Worm (Caenorhabditis elegans) whole organism, L3 larva: Measurements from ENCODE around the gene nop-1.
A peak's percentile ranks its signal among the peaks of the same experiment; 100 is the strongest.

Experiments
- ZK546.5 ChIP-seq: sonication (generic microtip); optimal IDR thresholded peaks from 2 replicates; lab custom pipeline; 2017; ENCODE audit warnings: missing biosample characterization, missing genetic modification characterization
- aly-2 ChIP-seq: fragments of 150-350 bp; optimal IDR thresholded peaks from 2 replicates; lab custom pipeline; 2014; ENCODE audit warnings: missing biosample characterization, missing genetic modification characterization
- ama-1 ChIP-seq: fragments of 150-350 bp; optimal IDR thresholded peaks from 2 replicates; lab custom pipeline; 2018
- ceh-28 ChIP-seq: fragments of 150-350 bp; optimal IDR thresholded peaks from 2 replicates; lab custom pipeline; 2014; ENCODE audit warnings: missing biosample characterization, missing genetic modification reagents, missing genetic modification characterization
- ceh-82 ChIP-seq: fragments of 150-350 bp; optimal IDR thresholded peaks from 2 replicates; lab custom pipeline; 2014; ENCODE audit warnings: missing biosample characterization, missing genetic modification characterization
- ceh-9 ChIP-seq: sonication (generic microtip); optimal IDR thresholded peaks from 2 replicates; lab custom pipeline; 2018; ENCODE audit warnings: missing biosample characterization, missing genetic modification characterization
- daf-12 ChIP-seq: fragments of 150-350 bp; optimal IDR thresholded peaks from 2 replicates; lab custom pipeline; 2014; ENCODE audit warnings: missing biosample characterization, missing genetic modification reagents, missing genetic modification characterization
- egl-5 ChIP-seq: fragments of 150-350 bp; optimal IDR thresholded peaks from 2 replicates; lab custom pipeline; 2017; ENCODE audit warnings: missing biosample characterization, missing genetic modification reagents, missing genetic modification characterization, inconsistent platforms
- elt-2 ChIP-seq: sonication (generic microtip); optimal IDR thresholded peaks from 2 replicates; lab custom pipeline; 2016; ENCODE audit warnings: missing genetic modification reagents, mild to moderate bottlenecking, missing genetic modification characterization, missing compliant biosample characterization
- elt-3 ChIP-seq, 3 experiments: fragments of 150-350 bp in 1 of 3; sonication (generic microtip) in 2 of 3; optimal IDR thresholded peaks; 2 replicates in 2 of 3; 4 replicates in 1 of 3; lab custom pipeline; 2014 to 2017; ENCODE audit warnings: missing biosample characterization in 3 of 3, missing genetic modification characterization in 3 of 3
- fkh-10 ChIP-seq: sonication (generic microtip); optimal IDR thresholded peaks from 2 replicates; lab custom pipeline; 2017; ENCODE audit warnings: missing biosample characterization, missing genetic modification reagents, missing genetic modification characterization
- fos-1 ChIP-seq: fragments of 150-350 bp; optimal IDR thresholded peaks from 2 replicates; lab custom pipeline; 2014; ENCODE audit warnings: missing biosample characterization, missing genetic modification characterization
- jun-1 ChIP-seq: fragments of 150-350 bp; optimal IDR thresholded peaks from 2 replicates; lab custom pipeline; 2014; ENCODE audit warnings: missing biosample characterization, missing genetic modification reagents, missing genetic modification characterization
- lin-39 ChIP-seq: fragments of 150-350 bp; optimal IDR thresholded peaks from 2 replicates; lab custom pipeline; 2018; ENCODE audit warnings: missing biosample characterization, missing genetic modification reagents, missing genetic modification characterization
- lsy-12 ChIP-seq: sonication (generic microtip); optimal IDR thresholded peaks from 2 replicates; lab custom pipeline; 2016; ENCODE audit warnings: mild to moderate bottlenecking, missing genetic modification characterization, missing compliant biosample characterization
- mdl-1 ChIP-seq: fragments of 150-350 bp; optimal IDR thresholded peaks from 2 replicates; lab custom pipeline; 2014; ENCODE audit warnings: missing biosample characterization, missing genetic modification characterization
- mml-1 ChIP-seq: fragments of 150-350 bp; sonication (generic microtip); optimal IDR thresholded peaks from 3 replicates; lab custom pipeline; 2014; ENCODE audit warnings: missing biosample characterization, missing genetic modification characterization
- nfya-1 ChIP-seq: sonication (generic microtip); optimal IDR thresholded peaks from 2 replicates; lab custom pipeline; 2017; ENCODE audit warnings: missing genetic modification characterization, mild to moderate bottlenecking, missing compliant biosample characterization, antibody characterized with exemption, moderate library complexity; ENCODE audit not compliant: insufficient read depth
- nhr-11 ChIP-seq: fragments of 150-350 bp; optimal IDR thresholded peaks from 2 replicates; lab custom pipeline; 2014; ENCODE audit warnings: missing biosample characterization, missing genetic modification characterization
- nhr-12 ChIP-seq: fragments of 150-350 bp; optimal IDR thresholded peaks from 2 replicates; lab custom pipeline; 2014; ENCODE audit warnings: missing biosample characterization, missing genetic modification characterization
- nhr-23 ChIP-seq: fragments of 150-350 bp; optimal IDR thresholded peaks from 2 replicates; lab custom pipeline; 2014; ENCODE audit warnings: missing biosample characterization, missing genetic modification reagents, missing genetic modification characterization
- nhr-237 ChIP-seq: fragments of 150-350 bp; optimal IDR thresholded peaks from 2 replicates; lab custom pipeline; 2014; ENCODE audit warnings: missing biosample characterization, missing genetic modification characterization
- nhr-28 ChIP-seq: fragments of 150-350 bp; optimal IDR thresholded peaks from 2 replicates; lab custom pipeline; 2014; ENCODE audit warnings: missing biosample characterization, missing genetic modification characterization
- nhr-43 ChIP-seq: sonication (generic microtip); optimal IDR thresholded peaks from 2 replicates; lab custom pipeline; 2016; ENCODE audit warnings: mild to moderate bottlenecking, missing genetic modification characterization, missing compliant biosample characterization; ENCODE audit not compliant: poor library complexity, severe bottlenecking
- nhr-67 ChIP-seq: fragments of 150-350 bp; optimal IDR thresholded peaks from 2 replicates; lab custom pipeline; 2014; ENCODE audit warnings: missing biosample characterization, missing genetic modification characterization
- nhr-77 ChIP-seq: fragments of 150-350 bp; optimal IDR thresholded peaks from 2 replicates; lab custom pipeline; 2014; ENCODE audit warnings: missing biosample characterization, missing genetic modification characterization
- pha-4 ChIP-seq: fragments of 150-350 bp; optimal IDR thresholded peaks from 2 replicates; lab custom pipeline; 2014; ENCODE audit warnings: missing biosample characterization, missing genetic modification reagents, missing genetic modification characterization
- pqm-1 ChIP-seq: fragments of 150-350 bp; optimal IDR thresholded peaks from 2 replicates; lab custom pipeline; 2017; ENCODE audit warnings: missing biosample characterization, missing genetic modification characterization, inconsistent platforms
- sea-2 ChIP-seq: fragments of 150-350 bp; sonication (generic microtip); optimal IDR thresholded peaks from 4 replicates; lab custom pipeline; 2014; ENCODE audit warnings: missing biosample characterization, missing genetic modification reagents, missing genetic modification characterization
- skn-1 ChIP-seq: fragments of 150-350 bp; optimal IDR thresholded peaks from 2 replicates; lab custom pipeline; 2014; ENCODE audit warnings: missing biosample characterization, missing genetic modification characterization
- snpc-4 ChIP-seq: fragments of 150-350 bp; optimal IDR thresholded peaks from 2 replicates; lab custom pipeline; 2014; ENCODE audit warnings: missing biosample characterization, missing genetic modification characterization
- unc-39 ChIP-seq: sonication (generic microtip); optimal IDR thresholded peaks from 4 replicates; lab custom pipeline; 2017; ENCODE audit warnings: missing biosample characterization, missing genetic modification characterization
- ztf-11 ChIP-seq: fragments of 150-350 bp; optimal IDR thresholded peaks from 2 replicates; lab custom pipeline; 2014; ENCODE audit warnings: missing biosample characterization, missing genetic modification characterization

nop-1 gene

DNA sequence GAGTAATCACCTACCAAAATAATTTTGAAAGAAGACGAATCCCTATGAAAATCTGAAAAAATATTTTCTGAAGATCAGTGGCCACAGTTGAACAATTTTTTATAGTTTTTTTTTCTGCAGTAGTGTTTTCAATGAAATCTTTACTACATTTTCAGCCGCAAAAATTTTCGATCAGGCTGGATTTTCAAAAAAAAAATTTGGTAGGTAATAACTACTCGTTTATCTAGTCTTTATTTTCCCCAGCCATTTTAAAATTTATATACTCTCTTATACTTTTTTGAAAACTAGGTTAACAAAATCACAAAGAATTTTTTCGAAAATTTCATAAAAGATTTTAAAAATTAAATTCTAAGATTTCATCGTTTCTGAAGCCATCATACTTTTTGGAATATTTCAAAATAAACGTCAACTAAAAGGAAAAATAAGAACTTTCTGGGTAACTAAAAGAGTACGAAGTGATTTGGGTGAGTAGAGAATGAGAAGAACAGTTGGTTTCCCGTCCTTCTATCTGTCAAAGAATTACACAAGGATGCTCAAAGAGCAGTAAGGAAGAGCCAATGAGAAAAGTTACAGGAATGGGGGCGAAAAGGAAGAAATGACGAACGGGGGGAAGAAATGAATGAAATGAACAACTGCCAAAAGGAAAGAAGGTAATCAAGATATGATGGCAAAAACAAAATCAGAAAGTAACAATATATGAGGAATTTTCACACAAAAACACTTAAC, 16.6 kb downstream of the nop-1 start, which contains the start of gene mlp-1:
mlp-1 (minus strand) TSS at position 51 of the 726 bp plus-strand sequence.
- no peak for TF ChIP-seq egl-5 (tag; lab: Kevin White, UChicago)

DNA sequence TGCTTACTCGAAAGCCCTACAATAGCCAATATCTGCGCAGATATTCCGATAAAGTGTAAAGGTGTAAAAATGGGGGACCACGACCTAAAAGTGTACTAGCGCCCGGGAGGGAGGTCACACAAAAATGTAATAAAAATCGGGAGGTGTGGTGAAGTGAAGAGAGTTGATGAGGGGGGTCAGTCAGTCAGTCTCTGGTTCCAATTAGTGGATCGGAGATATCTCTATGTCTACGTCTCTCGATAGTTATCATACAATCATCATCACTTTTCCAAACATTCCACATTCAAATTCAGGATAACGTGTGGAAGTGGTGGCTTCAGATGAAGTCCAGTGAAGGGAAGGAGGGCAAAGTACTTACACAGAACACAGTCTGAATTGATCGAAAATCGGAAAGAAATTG, 17.5 kb downstream of the nop-1 start:
- TF ChIP-seq nhr-67 (tag; lab: Kevin White, UChicago) (no peak), fos-1 (tag; lab: Kevin White, UChicago) (no peak), pqm-1 (no peak), nhr-12 (tag; lab: Kevin White, UChicago) (no peak), ama-1 (lab: Kevin White, UChicago) (no peak), nhr-43 (tag; lab: Kevin White, UChicago) (no peak), aly-2 (no peak), unc-39 (tag; lab: Kevin White, UChicago) (no peak)

DNA sequence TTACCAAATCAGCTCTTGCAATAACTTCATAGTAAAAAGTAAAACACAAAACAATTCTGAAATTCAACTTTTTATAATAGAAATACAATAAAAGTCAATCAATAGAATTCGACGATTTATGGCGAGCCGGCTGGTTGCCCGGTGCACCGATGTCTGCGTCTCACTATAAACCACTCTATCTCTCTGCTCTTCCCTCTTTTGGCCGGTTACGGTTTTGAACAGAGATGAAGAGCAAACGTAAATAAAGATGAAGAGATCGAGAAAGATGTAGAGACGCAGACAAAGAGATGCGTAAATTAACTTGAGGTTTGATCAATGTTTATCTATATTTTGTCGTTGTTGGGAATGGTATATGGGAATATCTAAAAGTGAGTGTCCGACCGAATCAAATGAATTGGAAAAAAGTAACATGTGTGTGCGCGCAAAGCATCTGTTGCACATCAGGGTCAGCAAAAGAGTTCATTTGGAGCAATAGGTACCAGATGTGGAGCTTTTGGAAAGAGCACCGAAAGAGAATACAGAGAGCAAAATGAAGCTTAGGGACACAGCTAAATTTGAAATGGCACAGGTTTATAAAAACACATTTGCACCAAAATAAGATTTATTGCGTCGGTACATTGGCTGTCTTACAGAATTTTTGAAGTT, 21.9 kb downstream of the nop-1 start:
- no peak for TF ChIP-seq mdl-1 (tag; lab: Kevin White, UChicago)
- TF ChIP-seq elt-2 (tag; lab: Kevin White, UChicago), result peak; percentile 30
- peak; percentile 93 for TF ChIP-seq pha-4 (tag; lab: Kevin White, UChicago)
- TF ChIP-seq nhr-12 (tag; lab: Kevin White, UChicago), result no peak
- TF ChIP-seq lsy-12, result no peak
- no peak for TF ChIP-seq ZK546.5 (tag; lab: Kevin White, UChicago)
- no peak for TF ChIP-seq aly-2
- TF ChIP-seq ztf-11, result no peak
- TF ChIP-seq daf-12, result no peak
- no peak for TF ChIP-seq ama-1 (lab: Kevin White, UChicago)
- TF ChIP-seq nfya-1 (tag; lab: Kevin White, UChicago), result no peak
- TF ChIP-seq egl-5 (tag; lab: Kevin White, UChicago), result no peak
- no peak for TF ChIP-seq snpc-4 (tag; lab: Kevin White, UChicago)

DNA sequence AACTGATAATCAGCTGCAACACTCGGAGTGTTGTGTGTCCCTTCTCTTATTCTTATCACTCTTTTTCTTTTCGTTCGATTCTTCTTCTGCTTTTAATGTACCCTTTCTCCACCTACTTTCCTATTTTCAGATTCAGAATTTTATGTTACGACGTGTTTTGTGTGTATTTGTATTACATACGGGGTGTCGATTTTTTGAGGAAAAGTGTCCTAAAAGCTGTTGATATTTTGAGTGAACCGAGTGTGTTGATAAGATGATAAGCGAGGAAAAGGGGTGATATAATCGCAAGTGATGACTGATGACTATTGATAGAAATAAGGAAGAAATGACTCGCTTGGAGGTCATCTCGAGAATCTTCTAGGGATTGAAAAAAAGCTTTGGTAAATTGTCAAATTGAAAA, 22.9 kb downstream of the nop-1 start:
- TF ChIP-seq ceh-9 (tag; lab: Kevin White, UChicago), result no peak
- TF ChIP-seq pha-4 (tag; lab: Kevin White, UChicago), result peak; percentile 1
- peak; percentile 50 for TF ChIP-seq jun-1 (tag; lab: Kevin White, UChicago)
- no peak for TF ChIP-seq ceh-82
- no peak for TF ChIP-seq nhr-67 (tag; lab: Kevin White, UChicago)
- TF ChIP-seq elt-3 (tag; optimal IDR thresholded peaks at IDR 0.05; lab: Kevin White, UChicago), result no peak
- no peak for TF ChIP-seq snpc-4 (tag; lab: Kevin White, UChicago)
- no peak for TF ChIP-seq nhr-28 (tag; lab: Kevin White, UChicago)
- no peak for TF ChIP-seq nhr-77
- TF ChIP-seq skn-1 (tag; lab: Kevin White, UChicago), result peak; percentile 83
- no peak for TF ChIP-seq nhr-11 (tag; lab: Kevin White, UChicago)
- TF ChIP-seq ztf-11, result no peak
- TF ChIP-seq elt-2 (tag; lab: Kevin White, UChicago), result peak; percentile 88
- peak; percentile 85 for TF ChIP-seq pqm-1
- TF ChIP-seq nhr-237, result no peak
- TF ChIP-seq nhr-43 (tag; lab: Kevin White, UChicago), result no peak
- TF ChIP-seq mml-1 (tag; lab: Kevin White, UChicago), result no peak
- TF ChIP-seq lin-39 (tag; lab: Kevin White, UChicago), result no peak
- TF ChIP-seq ZK546.5 (tag; lab: Kevin White, UChicago), result no peak

DNA sequence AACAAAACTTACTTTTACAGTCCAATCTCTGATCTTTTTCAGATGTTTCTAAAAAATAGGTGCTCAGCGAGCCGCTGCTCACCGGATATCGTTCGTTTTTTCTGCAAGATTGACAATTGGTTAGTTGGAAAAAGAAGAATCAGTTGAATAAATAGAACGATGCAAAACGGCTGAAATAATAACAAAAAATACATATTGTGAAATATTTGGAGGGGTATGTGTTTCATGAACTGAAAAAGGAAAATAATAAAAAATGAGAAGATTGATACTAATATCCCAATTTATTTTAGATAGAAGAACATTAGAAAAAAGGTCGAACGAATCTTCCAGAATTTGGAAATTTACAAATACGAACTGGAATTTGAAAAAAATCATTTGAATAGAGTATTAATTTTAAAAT, 23.5 kb downstream of the nop-1 start, which contains the start of gene frm-2:
frm-2 (minus strand) TSS at position 101 of the 400 bp plus-strand sequence.
- TF ChIP-seq elt-3 (tag; optimal IDR thresholded peaks at IDR 0.05; lab: Kevin White, UChicago) (no peak), ceh-28 (tag; lab: Kevin White, UChicago) (no peak), ztf-11 (no peak), lin-39 (tag; lab: Kevin White, UChicago) (no peak), nhr-23 (tag; lab: Kevin White, UChicago) (no peak), snpc-4 (tag; lab: Kevin White, UChicago) (no peak), lsy-12 (no peak), ceh-9 (tag; lab: Kevin White, UChicago) (no peak), sea-2 (GFP tag; lab: Kevin White, UChicago) (no peak), ama-1 (lab: Kevin White, UChicago) (no peak), ceh-82 (no peak), fkh-10 (GFP tag; lab: Kevin White, UChicago) (no peak), nhr-43 (tag; lab: Kevin White, UChicago) (no peak), elt-2 (tag; lab: Kevin White, UChicago) (no peak), pha-4 (tag; lab: Kevin White, UChicago) (no peak)
- TF ChIP-seq, all 47 proteins: peak for 0
